Fruit fly (Drosophila melanogaster) whole organism: ENCODE results near the gene CG31436.

Experiments used
- CG8478 ChIP-seq: fragments of >200 bp; optimal IDR thresholded peaks from 2 replicates; lab custom pipeline; 2018; ENCODE audit warnings: inconsistent platforms
- Dll ChIP-seq: fragments of >200 bp; optimal IDR thresholded peaks from 2 replicates; lab custom pipeline; 2017
- EcR ChIP-seq, 2 experiments: fragments of >200 bp; optimal IDR thresholded peaks; 2 replicates each; lab custom pipeline; 2017; ENCODE audit warnings: missing biosample characterization in 2 of 2, missing genetic modification characterization in 2 of 2, missing genetic modification reagents in 2 of 2
- pan ChIP-seq: fragments of >200 bp; optimal IDR thresholded peaks from 2 replicates; lab custom pipeline; 2017
- psq ChIP-seq: fragments of >200 bp; optimal IDR thresholded peaks from 2 replicates; lab custom pipeline; 2017
- usp ChIP-seq: fragments of >200 bp; optimal IDR thresholded peaks from 2 replicates; lab custom pipeline; 2017; ENCODE audit warnings: missing biosample characterization, missing genetic modification characterization, mixed read lengths

CG31436 gene

DNA sequence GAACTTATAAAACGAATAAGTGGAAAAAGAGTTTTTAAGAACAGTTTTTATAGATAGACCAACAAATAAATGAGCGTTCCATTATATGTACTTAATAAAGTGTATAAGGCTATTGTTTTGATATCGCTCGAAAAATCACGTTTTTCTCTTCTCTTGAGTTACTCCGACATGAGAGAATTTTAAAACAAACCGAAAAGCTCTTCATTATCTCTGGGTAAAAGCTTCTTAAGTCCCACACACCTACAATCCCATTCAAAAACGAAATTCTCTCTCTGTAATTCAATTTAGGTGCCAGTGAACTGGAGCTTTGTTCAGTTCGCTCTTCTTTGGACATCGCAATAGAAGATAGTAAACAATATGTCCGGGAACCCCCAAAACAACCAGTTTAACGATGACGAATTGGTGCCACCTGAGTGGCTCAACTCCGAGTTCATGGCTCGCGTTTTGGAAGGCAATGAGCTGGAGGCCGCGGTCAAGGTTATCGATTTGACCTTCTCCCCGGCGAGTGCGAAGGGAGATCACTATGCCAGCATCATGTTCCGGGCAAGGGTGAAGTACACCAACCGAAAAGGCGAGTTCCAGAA, at the start of gene CG31436:
TSS of gene CG31436 (plus strand) at position 281 of the 584 bp plus-strand sequence.
- TF ChIP-seq CG8478 = no peak
- no peak for TF ChIP-seq usp (GFP tag; lab: Kevin White, UChicago)
- no peak for TF ChIP-seq EcR (GFP tag; optimal IDR thresholded peaks at IDR 0.05; lab: Kevin White, UChicago)
- no peak for TF ChIP-seq psq (lab: Kevin White, UChicago)
- no peak for TF ChIP-seq pan
- TF ChIP-seq Dll (lab: Kevin White, UChicago) = no peak

DNA sequence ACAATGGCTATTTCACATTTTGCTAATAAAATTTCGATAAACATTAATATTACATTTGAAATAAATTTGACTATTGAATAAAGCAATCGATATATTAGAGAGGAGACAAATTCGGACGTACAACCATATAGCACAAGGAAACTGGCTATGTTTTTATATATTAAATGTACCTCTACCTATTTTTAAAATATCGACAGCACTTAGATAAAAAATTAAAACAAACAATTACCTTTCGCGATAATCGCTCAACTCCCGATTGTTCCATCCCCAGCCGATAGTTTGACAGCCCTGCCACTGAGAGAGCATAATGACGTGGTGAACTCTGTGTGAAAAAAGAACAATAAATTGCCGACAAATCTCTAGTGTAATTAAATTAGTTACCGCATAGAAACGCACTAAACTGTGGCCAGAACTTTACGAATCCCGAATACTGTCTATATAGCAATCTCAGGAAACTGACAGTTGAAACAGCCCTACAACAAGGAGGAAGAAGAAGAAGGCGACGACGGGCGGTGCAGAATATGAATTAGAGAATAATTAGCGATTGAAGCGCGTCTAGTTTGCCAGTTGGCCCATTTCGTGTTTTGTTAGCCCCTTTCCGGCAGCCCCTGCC, 45.2 kb upstream of the CG31436 start, which contains the start of gene CG11857:
TSS of gene CG11857 (plus strand) at position 271 of the 613 bp plus-strand sequence.
- TF ChIP-seq EcR (GFP tag; optimal IDR thresholded peaks at IDR 0.05; lab: Kevin White, UChicago) = no peak
- no peak for TF ChIP-seq psq (lab: Kevin White, UChicago)
- no peak for TF ChIP-seq Dll (lab: Kevin White, UChicago)

DNA sequence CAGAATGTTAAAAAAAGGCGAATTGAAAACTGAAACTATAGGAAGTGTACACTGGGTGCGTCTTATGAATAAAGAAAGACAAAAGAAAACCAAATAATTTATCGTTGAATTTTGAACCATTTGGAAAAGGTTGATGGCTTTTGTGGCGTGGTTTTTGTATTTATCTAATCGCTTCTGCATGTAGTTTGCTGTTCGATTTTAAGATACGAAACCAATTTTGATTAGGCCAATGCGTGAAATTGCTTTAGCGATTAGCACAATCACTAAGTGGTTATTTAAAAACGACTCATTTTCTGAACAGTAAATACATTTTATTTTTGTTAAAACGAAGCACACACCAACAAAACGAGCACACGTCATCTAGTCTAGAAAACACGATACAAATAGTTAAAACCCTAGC, 43.3 kb upstream of the CG31436 start:
- TF ChIP-seq psq (lab: Kevin White, UChicago) = no peak
- TF ChIP-seq Dll (lab: Kevin White, UChicago) = no peak
- TF ChIP-seq pan = no peak
- no peak for TF ChIP-seq EcR (GFP tag; optimal IDR thresholded peaks at IDR 0.05; lab: Kevin White, UChicago)
- TF ChIP-seq CG8478 = no peak
- no peak for TF ChIP-seq usp (GFP tag; lab: Kevin White, UChicago)

DNA sequence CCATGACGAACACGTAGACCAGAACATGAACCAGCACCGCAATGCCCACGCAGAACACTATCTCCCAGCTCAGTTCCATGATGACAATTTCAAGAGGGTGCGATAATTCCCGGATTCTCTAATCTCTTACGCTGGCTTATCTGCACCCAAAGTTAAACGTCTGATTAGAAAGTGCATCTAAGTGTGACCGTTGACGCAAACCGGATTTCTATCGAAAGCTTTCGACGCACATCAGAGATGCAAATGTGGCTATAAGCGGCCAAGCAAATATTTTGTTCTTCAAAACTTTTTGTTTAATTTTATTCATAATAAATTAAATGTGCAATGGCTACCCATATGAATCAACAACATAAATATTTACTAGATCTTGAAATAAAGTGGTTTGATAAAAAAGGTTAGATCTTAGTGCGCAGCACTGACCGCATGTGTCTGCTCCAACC, 41.6 kb upstream of the CG31436 start, which contains the start of the genes Kdsr and CG11858:
TSS of gene Kdsr (minus strand) at position 177 of the 440 bp plus-strand sequence.
TSS of gene CG11858 (plus strand) at position 420 of the 440 bp plus-strand sequence.
- TF ChIP-seq EcR (GFP tag; optimal IDR thresholded peaks at IDR 0.05; lab: Kevin White, UChicago) = no peak
- no peak for TF ChIP-seq pan
- TF ChIP-seq CG8478 = no peak
- no peak for TF ChIP-seq usp (GFP tag; lab: Kevin White, UChicago)
- TF ChIP-seq psq (lab: Kevin White, UChicago) = no peak
- TF ChIP-seq Dll (lab: Kevin White, UChicago) = no peak

DNA sequence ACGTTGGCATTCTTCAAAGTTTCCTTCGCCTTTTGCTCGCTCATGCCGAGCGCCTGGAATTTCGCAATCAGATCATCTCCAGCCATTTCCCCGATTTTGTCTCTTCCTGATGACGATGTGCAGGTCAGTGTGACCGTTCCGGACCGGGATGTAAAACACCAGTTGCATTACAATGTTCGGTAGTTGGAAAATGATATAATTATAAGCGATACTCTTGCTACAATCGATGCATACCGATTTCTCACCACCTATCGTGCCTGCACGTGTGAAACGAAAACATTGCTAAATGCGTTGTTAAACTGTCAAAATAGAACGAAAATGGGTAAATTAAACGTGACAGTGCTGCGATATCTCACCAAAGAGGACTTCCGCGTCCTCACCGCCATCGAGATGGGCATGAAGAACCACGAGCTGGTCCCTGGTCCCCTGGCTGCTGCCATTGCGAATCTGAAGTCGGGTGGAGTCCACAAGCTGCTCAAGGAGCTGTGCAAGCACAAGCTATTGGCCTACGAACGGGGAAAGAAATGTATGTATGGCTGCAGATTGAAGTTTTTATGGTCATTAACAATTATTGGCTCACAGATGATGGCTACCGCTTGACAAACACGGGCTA, 38.2 kb upstream of the CG31436 start, which contains the start of the genes GlnRS and RIOK2:
TSS of gene GlnRS (minus strand) at position 133 of the 613 bp plus-strand sequence.
TSS of gene RIOK2 (plus strand) at position 256 of the 613 bp plus-strand sequence.
- TF ChIP-seq psq (lab: Kevin White, UChicago) (no peak), CG8478 (no peak), EcR (GFP tag; optimal IDR thresholded peaks at IDR 0.05; lab: Kevin White, UChicago) (no peak), Dll (lab: Kevin White, UChicago) (no peak), usp (GFP tag; lab: Kevin White, UChicago) (no peak), pan (no peak)

DNA sequence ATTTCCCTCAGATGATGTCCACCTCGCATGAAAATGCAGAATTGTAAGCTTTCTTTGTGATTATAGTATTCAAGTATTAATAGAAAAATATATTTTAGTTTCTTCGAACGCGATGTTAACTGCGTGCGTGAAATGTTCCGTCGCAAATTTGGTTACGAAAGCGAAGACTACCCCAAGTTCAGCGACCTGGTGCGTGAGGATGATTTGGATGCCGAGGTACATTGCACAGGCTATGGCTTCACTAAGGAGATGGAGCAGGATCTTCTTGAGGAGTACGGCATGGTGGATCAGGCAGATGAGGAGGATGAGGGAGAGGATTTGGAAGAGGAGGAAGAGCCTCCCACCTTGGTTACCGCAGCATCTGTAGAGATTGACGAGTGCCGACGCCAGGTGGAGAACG, 37.2 kb upstream of the CG31436 start:
- no peak for TF ChIP-seq Dll (lab: Kevin White, UChicago)
- no peak for TF ChIP-seq pan
- TF ChIP-seq EcR (GFP tag; optimal IDR thresholded peaks at IDR 0.05; lab: Kevin White, UChicago) = no peak
- no peak for TF ChIP-seq CG8478

DNA sequence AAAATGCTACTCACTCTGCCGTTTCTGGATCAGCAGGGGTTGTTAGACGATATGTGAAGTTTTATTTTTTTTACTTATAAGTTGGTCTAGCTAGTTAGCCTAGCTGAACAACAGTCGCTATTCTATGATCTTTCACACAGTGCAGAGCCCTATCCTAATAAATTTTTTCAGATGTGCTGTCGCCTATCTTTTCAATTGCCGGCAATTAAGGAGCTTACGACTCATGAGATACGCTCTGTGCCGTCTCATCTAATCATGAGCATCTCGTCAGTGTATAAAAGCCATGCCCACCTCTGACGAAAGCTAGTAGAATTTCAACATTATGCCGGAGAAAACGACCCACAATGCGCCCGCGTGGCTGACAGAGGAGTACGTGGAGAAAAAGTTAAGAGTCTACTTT, 34.0 kb upstream of the CG31436 start, which contains the start of the genes CG11889 and CG11891:
TSS of gene CG11889 (plus strand) at position 301 of the 400 bp plus-strand sequence.
TSS of gene CG11891 (plus strand) at position 301 of the 400 bp plus-strand sequence.
- TF ChIP-seq psq (lab: Kevin White, UChicago) = no peak
- no peak for TF ChIP-seq EcR (GFP tag; optimal IDR thresholded peaks at IDR 0.05; lab: Kevin White, UChicago)
- TF ChIP-seq pan = no peak
- no peak for TF ChIP-seq usp (GFP tag; lab: Kevin White, UChicago)
- TF ChIP-seq CG8478 = no peak
- no peak for TF ChIP-seq Dll (lab: Kevin White, UChicago)

DNA sequence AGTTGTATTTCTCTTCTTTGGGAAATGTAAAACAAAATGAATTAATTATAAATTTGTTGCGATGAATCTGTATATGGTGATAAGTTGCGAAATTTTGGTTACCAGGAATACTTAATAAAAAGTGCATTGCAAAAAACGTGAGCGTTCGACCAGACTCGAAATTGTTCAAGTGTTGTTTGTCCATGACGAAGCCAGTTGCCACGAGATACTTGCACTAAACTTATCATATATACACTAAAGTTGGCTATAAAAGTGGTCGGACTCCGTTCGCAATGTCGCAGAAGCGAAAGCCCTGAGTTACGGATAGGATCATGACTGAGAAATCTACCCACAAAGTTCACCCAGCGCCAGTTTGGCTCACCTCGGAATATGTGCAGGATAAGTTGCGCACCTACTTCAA, 30.4 kb upstream of the CG31436 start, which contains the start of gene CG11878:
TSS of gene CG11878 (plus strand) at position 301 of the 400 bp plus-strand sequence.
- no peak for TF ChIP-seq CG8478
- TF ChIP-seq EcR (GFP tag; optimal IDR thresholded peaks at IDR 0.05; lab: Kevin White, UChicago) = no peak
- no peak for TF ChIP-seq usp (GFP tag; lab: Kevin White, UChicago)
- no peak for TF ChIP-seq psq (lab: Kevin White, UChicago)
- no peak for TF ChIP-seq Dll (lab: Kevin White, UChicago)
- no peak for TF ChIP-seq pan

DNA sequence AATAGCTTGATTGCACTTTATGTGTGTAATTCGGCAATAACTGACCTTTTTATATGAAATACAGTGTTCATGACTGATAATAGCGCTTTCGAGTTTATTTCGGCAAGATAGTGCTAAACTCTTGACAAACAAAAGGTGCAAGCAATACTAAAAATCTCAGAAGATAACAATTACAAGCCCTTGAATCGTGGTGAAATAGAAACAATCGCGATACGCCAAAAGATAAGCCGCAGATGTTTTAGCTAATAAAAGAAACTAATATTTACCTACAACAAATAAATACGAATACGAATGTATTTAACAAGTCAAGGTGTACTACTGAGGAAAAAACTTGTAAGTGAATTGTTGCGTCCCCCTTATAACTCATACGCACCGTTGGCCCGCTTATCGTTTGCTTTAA, 28.7 kb upstream of the CG31436 start:
- no peak for TF ChIP-seq pan
- no peak for TF ChIP-seq usp (GFP tag; lab: Kevin White, UChicago)
- no peak for TF ChIP-seq Dll (lab: Kevin White, UChicago)
- no peak for TF ChIP-seq EcR (GFP tag; optimal IDR thresholded peaks at IDR 0.05; lab: Kevin White, UChicago)
- no peak for TF ChIP-seq psq (lab: Kevin White, UChicago)
- no peak for TF ChIP-seq CG8478

DNA sequence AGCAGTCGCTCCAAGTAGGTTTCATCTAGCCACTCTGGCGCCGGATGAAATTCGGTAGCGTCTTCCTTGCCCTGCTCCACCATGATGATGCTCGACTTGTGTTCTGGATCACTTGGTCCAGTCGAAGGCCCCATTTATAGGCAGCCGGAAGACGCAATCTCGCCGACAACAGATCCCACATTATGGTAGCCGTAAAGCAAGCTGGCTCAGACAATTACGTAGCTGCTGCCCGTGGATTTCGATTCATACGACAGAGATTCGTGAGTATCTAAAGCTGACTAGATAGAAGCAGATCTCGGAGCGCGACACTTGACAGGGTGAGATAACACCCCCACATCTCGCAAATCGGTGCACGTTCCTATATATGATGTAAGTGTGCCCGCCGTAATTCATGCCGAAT, 26.8 kb upstream of the CG31436 start, which contains the start of gene CG10513:
TSS of gene CG10513 (minus strand) at position 101 of the 400 bp plus-strand sequence.
- TF ChIP-seq pan = no peak
- TF ChIP-seq Dll (lab: Kevin White, UChicago) = no peak
- no peak for TF ChIP-seq CG8478
- no peak for TF ChIP-seq usp (GFP tag; lab: Kevin White, UChicago)
- TF ChIP-seq EcR (GFP tag; optimal IDR thresholded peaks at IDR 0.05; lab: Kevin White, UChicago) = no peak
- no peak for TF ChIP-seq psq (lab: Kevin White, UChicago)

DNA sequence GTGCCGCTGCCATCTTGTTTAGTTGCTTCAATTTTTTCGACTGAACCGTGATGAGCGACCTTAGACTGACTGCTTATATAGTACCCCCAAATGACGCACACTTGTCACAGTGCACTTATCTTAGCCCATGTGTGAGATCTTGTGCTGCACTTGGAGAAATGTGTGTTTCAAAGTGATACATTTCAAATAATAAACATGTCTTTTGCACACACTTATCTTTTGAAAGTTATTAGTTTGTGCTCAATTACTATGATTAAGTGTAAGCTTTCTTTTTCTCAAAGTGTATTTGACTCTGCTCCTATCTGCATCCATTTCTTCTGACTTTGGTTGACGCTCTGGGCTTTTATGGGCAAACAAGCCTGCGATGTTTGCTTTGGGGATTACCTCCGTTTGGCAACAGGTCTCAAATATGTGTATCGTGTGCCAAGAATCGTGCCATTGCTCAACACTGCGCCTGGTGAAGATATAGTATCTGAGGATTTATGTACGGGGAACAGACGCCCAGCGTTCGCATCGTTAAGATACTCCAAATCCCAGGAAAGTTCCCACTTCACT, 24.1 kb upstream of the CG31436 start, which contains the start of gene CG10514:
TSS of gene CG10514 (minus strand) at position 51 of the 555 bp plus-strand sequence.
- TF ChIP-seq Dll (lab: Kevin White, UChicago) (no peak), usp (GFP tag; lab: Kevin White, UChicago) (no peak), EcR (GFP tag; optimal IDR thresholded peaks at IDR 0.05; lab: Kevin White, UChicago) (no peak), CG8478 (no peak), psq (lab: Kevin White, UChicago) (no peak), pan (no peak)
